Worm (Caenorhabditis elegans) whole organism, L1 larva: ENCODE data around the gene moc-5.

Experiments
- C16A3.4 ChIP-seq: fragments of 150-350 bp; optimal IDR thresholded peaks from 2 replicates; lab custom pipeline; 2014; ENCODE audit warnings: missing biosample characterization, missing genetic modification characterization
- C34B4.2 ChIP-seq: sonication (generic microtip); optimal IDR thresholded peaks from 2 replicates; lab custom pipeline; 2017; ENCODE audit warnings: mild to moderate bottlenecking, missing genetic modification characterization, missing compliant biosample characterization
- F16B12.6 ChIP-seq: fragments of 150-350 bp; optimal IDR thresholded peaks from 2 replicates; lab custom pipeline; 2014; ENCODE audit warnings: missing biosample characterization, missing genetic modification characterization
- Y116A8C.19 ChIP-seq: sonication (generic microtip); optimal IDR thresholded peaks from 2 replicates; lab custom pipeline; 2016; ENCODE audit warnings: missing compliant biosample characterization, missing genetic modification characterization, borderline replicate concordance
- aha-1 ChIP-seq: fragments of 150-350 bp; optimal IDR thresholded peaks from 2 replicates; lab custom pipeline; 2014; ENCODE audit warnings: missing biosample characterization, missing genetic modification characterization
- alr-1 ChIP-seq: fragments of 200-800 bp; sonication (Bioruptor generic); optimal IDR thresholded peaks from 2 replicates; lab custom pipeline; 2018; ENCODE audit warnings: borderline replicate concordance, mild to moderate bottlenecking, missing genetic modification characterization, missing compliant biosample characterization
- aly-2 ChIP-seq: fragments of 150-350 bp; optimal IDR thresholded peaks from 2 replicates; lab custom pipeline; 2014; ENCODE audit warnings: missing biosample characterization, missing genetic modification characterization
- blmp-1 ChIP-seq: fragments of 150-350 bp; optimal IDR thresholded peaks from 2 replicates; lab custom pipeline; 2014; ENCODE audit warnings: missing biosample characterization, missing genetic modification characterization
- ceh-63 ChIP-seq: fragments of 200-800 bp; sonication (Bioruptor generic); optimal IDR thresholded peaks from 2 replicates; lab custom pipeline; 2018; ENCODE audit warnings: mild to moderate bottlenecking, missing genetic modification characterization, missing compliant biosample characterization
- ceh-8 ChIP-seq: fragments of 200-800 bp; sonication (Bioruptor generic); optimal IDR thresholded peaks from 2 replicates; lab custom pipeline; 2018; ENCODE audit warnings: mild to moderate bottlenecking, missing genetic modification characterization, moderate library complexity, missing compliant biosample characterization
- ceh-90 ChIP-seq: sonication (generic microtip); optimal IDR thresholded peaks from 2 replicates; lab custom pipeline; 2016; ENCODE audit warnings: missing genetic modification characterization, missing compliant biosample characterization
- dsc-1 ChIP-seq: sonication (generic microtip); optimal IDR thresholded peaks from 2 replicates; lab custom pipeline; 2016; ENCODE audit warnings: mild to moderate bottlenecking, missing genetic modification characterization, missing compliant biosample characterization
- efl-1 ChIP-seq, 4 experiments: fragments of 150-350 bp; optimal IDR thresholded peaks in 3 of 4; peaks in 1 of 4; 1 replicate in 1 of 4; 2 replicates in 3 of 4; lab custom pipeline; 2014; ENCODE audit warnings: missing biosample characterization in 2 of 4, missing genetic modification characterization in 2 of 4, missing genetic modification reagents in 2 of 4
- efl-3 ChIP-seq: fragments of 200-800 bp; sonication (Bioruptor generic); optimal IDR thresholded peaks from 2 replicates; lab custom pipeline; 2018; ENCODE audit warnings: mild to moderate bottlenecking, missing genetic modification characterization, missing compliant biosample characterization
- egl-13 ChIP-seq: sonication (generic microtip); optimal IDR thresholded peaks from 2 replicates; lab custom pipeline; 2016; ENCODE audit warnings: missing genotype, missing genetic modification reagents, missing genetic modification characterization, missing compliant biosample characterization
- elt-2 ChIP-seq: sonication (generic microtip); optimal IDR thresholded peaks from 2 replicates; lab custom pipeline; 2016; ENCODE audit warnings: missing genetic modification characterization, mild to moderate bottlenecking, inconsistent platforms, missing compliant biosample characterization, missing genetic modification reagents
- elt-3 ChIP-seq, 6 experiments: fragments of 150-350 bp in 1 of 6; sonication (generic microtip); optimal IDR thresholded peaks; 2 replicates each; lab custom pipeline; 2017 to 2018; ENCODE audit warnings: missing biosample characterization in 6 of 6, missing genetic modification characterization in 6 of 6, inconsistent platforms in 1 of 6
- fkh-10 ChIP-seq: sonication (generic microtip); optimal IDR thresholded peaks from 2 replicates; lab custom pipeline; 2017; ENCODE audit warnings: missing biosample characterization, missing genetic modification reagents, missing genetic modification characterization
- fkh-4 ChIP-seq: sonication (generic microtip); optimal IDR thresholded peaks from 2 replicates; lab custom pipeline; 2016; ENCODE audit warnings: missing compliant biosample characterization, missing genetic modification characterization, borderline replicate concordance
- fkh-8 ChIP-seq: sonication (generic microtip); optimal IDR thresholded peaks from 2 replicates; lab custom pipeline; 2016; ENCODE audit warnings: mild to moderate bottlenecking, missing genetic modification characterization, missing compliant biosample characterization
- grh-1 ChIP-seq: fragments of 200-800 bp; sonication (Bioruptor generic); IDR thresholded peaks from 2 replicates; pipeline ENCODE4 v1.3.6; 2022; ENCODE audit warnings: missing genetic modification reagents, missing genetic modification characterization, missing compliant biosample characterization
- hlh-17 ChIP-seq: fragments of 200-800 bp; sonication (Bioruptor generic); optimal IDR thresholded peaks from 2 replicates; lab custom pipeline; 2018; ENCODE audit warnings: missing genetic modification characterization, mild to moderate bottlenecking, missing compliant biosample characterization, moderate library complexity, borderline replicate concordance
- hlh-4 ChIP-seq: sonication (generic microtip); optimal IDR thresholded peaks from 2 replicates; lab custom pipeline; 2016; ENCODE audit warnings: mild to moderate bottlenecking, missing genetic modification characterization, missing compliant biosample characterization
- lin-13 ChIP-seq: fragments of 150-350 bp; optimal IDR thresholded peaks from 2 replicates; lab custom pipeline; 2014; ENCODE audit warnings: missing biosample characterization, missing genetic modification reagents, missing genetic modification characterization
- lin-14 ChIP-seq: fragments of 200-800 bp; sonication (Bioruptor generic); optimal IDR thresholded peaks from 2 replicates; lab custom pipeline; 2018; ENCODE audit warnings: mild to moderate bottlenecking, missing genetic modification characterization, moderate library complexity, missing compliant biosample characterization
- lin-15B ChIP-seq: fragments of 150-350 bp; sonication (generic microtip); optimal IDR thresholded peaks from 3 replicates; lab custom pipeline; 2014; ENCODE audit warnings: missing biosample characterization, missing genetic modification characterization
- lin-35 ChIP-seq, 2 experiments: fragments of 150-350 bp; optimal IDR thresholded peaks; 2 replicates each; lab custom pipeline; 2014; ENCODE audit warnings: missing biosample characterization in 2 of 2, missing genetic modification characterization in 2 of 2, missing genetic modification reagents in 2 of 2
- lir-3 ChIP-seq: sonication (generic microtip); optimal IDR thresholded peaks from 2 replicates; lab custom pipeline; 2016; ENCODE audit warnings: mild to moderate bottlenecking, missing genetic modification characterization, moderate library complexity, missing compliant biosample characterization; ENCODE audit not compliant: poor library complexity
- mdl-1 ChIP-seq, 2 experiments: fragments of 150-350 bp; optimal IDR thresholded peaks; 2 replicates each; lab custom pipeline; 2014 to 2017; ENCODE audit warnings: missing biosample characterization in 2 of 2, missing genetic modification characterization in 2 of 2, inconsistent platforms in 1 of 2
- mef-2 ChIP-seq: fragments of 150-350 bp; optimal IDR thresholded peaks from 2 replicates; lab custom pipeline; 2014; ENCODE audit warnings: missing biosample characterization, missing genetic modification characterization
- nhr-11 ChIP-seq: fragments of 150-350 bp; optimal IDR thresholded peaks from 2 replicates; lab custom pipeline; 2014; ENCODE audit warnings: missing biosample characterization, missing genetic modification characterization
- nhr-12 ChIP-seq: sonication (generic microtip); optimal IDR thresholded peaks from 2 replicates; lab custom pipeline; 2017; ENCODE audit warnings: missing biosample characterization, missing genetic modification characterization
- nhr-19 ChIP-seq: fragments of 200-800 bp; sonication (Bioruptor generic); conservative IDR thresholded peaks from 2 replicates; pipeline ENCODE4 v1.3.6; 2022; ENCODE audit warnings: missing genetic modification characterization, missing compliant biosample characterization
- nhr-20 ChIP-seq: sonication (generic microtip); optimal IDR thresholded peaks from 2 replicates; lab custom pipeline; 2016; ENCODE audit warnings: mild to moderate bottlenecking, missing genetic modification characterization, missing compliant biosample characterization
- nhr-28 ChIP-seq: fragments of 150-350 bp; optimal IDR thresholded peaks from 2 replicates; lab custom pipeline; 2014; ENCODE audit warnings: missing biosample characterization, missing genetic modification characterization
- nhr-47 ChIP-seq: sonication (generic microtip); optimal IDR thresholded peaks from 2 replicates; lab custom pipeline; 2016; ENCODE audit warnings: mild to moderate bottlenecking, missing genetic modification characterization, moderate library complexity, missing compliant biosample characterization
- nhr-71 ChIP-seq: sonication (generic microtip); optimal IDR thresholded peaks from 2 replicates; lab custom pipeline; 2016; ENCODE audit warnings: mild to moderate bottlenecking, missing genetic modification characterization, moderate library complexity, missing compliant biosample characterization
- nhr-85 ChIP-seq: sonication (generic microtip); peaks from one replicate; lab custom pipeline; 2016; ENCODE audit warnings: missing genetic modification characterization, inconsistent platforms, missing compliant biosample characterization
- nhr-90 ChIP-seq: sonication (generic microtip); optimal IDR thresholded peaks from 2 replicates; lab custom pipeline; 2016; ENCODE audit warnings: mild to moderate bottlenecking, missing genetic modification characterization, missing compliant biosample characterization; ENCODE audit not compliant: poor library complexity
- tbx-2 ChIP-seq: sonication (generic microtip); optimal IDR thresholded peaks from 2 replicates; lab custom pipeline; 2016; ENCODE audit warnings: missing genetic modification characterization, missing compliant biosample characterization
- unc-130 ChIP-seq: fragments of 150-350 bp; optimal IDR thresholded peaks from 2 replicates; lab custom pipeline; 2017; ENCODE audit warnings: missing biosample characterization, missing genetic modification characterization, inconsistent platforms
- xbp-1 ChIP-seq: sonication (generic microtip); optimal IDR thresholded peaks from 2 replicates; lab custom pipeline; 2016; ENCODE audit warnings: missing genetic modification characterization, missing compliant biosample characterization
- zag-1 ChIP-seq: fragments of 150-350 bp; optimal IDR thresholded peaks from 2 replicates; lab custom pipeline; 2014; ENCODE audit warnings: missing biosample characterization, missing genetic modification characterization

moc-5 gene

ce11 chrX:9597299-9597698, 31.5 kb upstream of the moc-5 start:
- TF ChIP-seq nhr-28 = no peak
- TF ChIP-seq fkh-4 (tag; lab: Kevin White, UChicago) = peak; percentile 75
- TF ChIP-seq efl-1 (optimal IDR thresholded peaks at IDR 0.05; lab: Kevin White, UChicago) = no peak
- peak in 1 of 2 experiments; percentile 21 for TF ChIP-seq efl-1 (GFP tag; optimal IDR thresholded peaks at IDR 0.05 in 1 of 2; lab: Kevin White, UChicago)
- TF ChIP-seq aly-2 (tag; lab: Kevin White, UChicago) = no peak
- no peak for TF ChIP-seq nhr-71
- peak; percentile 94 for TF ChIP-seq dsc-1
- TF ChIP-seq C16A3.4 (tag; lab: Kevin White, UChicago) = no peak
- TF ChIP-seq, all 84 proteins: peak for 3

DNA sequence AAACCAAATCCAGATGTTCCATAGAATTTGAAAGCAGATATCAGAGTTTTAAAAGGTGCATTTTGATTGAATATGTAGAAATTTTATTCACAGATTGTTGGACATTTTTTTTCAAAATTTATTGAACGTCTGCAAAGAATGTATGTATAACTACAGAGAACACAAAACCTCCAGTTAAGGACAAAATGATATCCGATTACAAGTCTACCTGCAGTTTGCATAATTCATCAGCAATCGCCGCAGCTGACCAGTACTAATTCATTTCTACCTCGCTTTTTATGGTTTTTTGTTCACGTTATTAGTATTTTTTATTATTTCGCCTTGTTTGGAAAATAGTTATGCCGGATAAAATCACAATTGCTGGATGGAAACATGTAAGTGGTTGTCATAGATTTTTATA, 23.3 kb upstream of the moc-5 start, which contains the start of gene del-8:
Gene del-8 (plus strand): TSS at position 301 of the 400 bp plus-strand sequence.
- TF ChIP-seq efl-1 (optimal IDR thresholded peaks at IDR 0.05; lab: Kevin White, UChicago) (no peak), efl-1 (GFP tag; optimal IDR thresholded peaks at IDR 0.05 in 1 of 2; lab: Kevin White, UChicago) (no peak), fkh-8 (tag; lab: Kevin White, UChicago) (no peak), nhr-11 (tag; lab: Kevin White, UChicago) (no peak), fkh-10 (GFP tag; lab: Kevin White, UChicago) (no peak), unc-130 (no peak), lin-13 (no peak), elt-2 (tag; lab: Kevin White, UChicago) (no peak), ceh-8 (no peak), dsc-1 (no peak), zag-1 (no peak), mef-2 (tag; lab: Kevin White, UChicago) (no peak), efl-3 (GFP tag; lab: Kevin White, UChicago) (no peak), nhr-19 (GFP tag; lab: Robert Waterston, UW) (no peak), Y116A8C.19 (no peak)

ce11 chrX:9587642-9588041, 21.9 kb upstream of the moc-5 start, which contains the start of gene gpx-3:
TSS of gene gpx-3 (plus strand) at chrX:9587942.
- TF ChIP-seq ceh-63 (GFP tag; lab: Kevin White, UChicago) (no peak), nhr-47 (tag; lab: Kevin White, UChicago) (no peak), efl-3 (GFP tag; lab: Kevin White, UChicago) (no peak), nhr-11 (tag; lab: Kevin White, UChicago) (no peak), nhr-90 (tag; lab: Kevin White, UChicago) (no peak), nhr-85 (tag; lab: Kevin White, UChicago) (no peak), unc-130 (no peak), lin-15B (tag; lab: Kevin White, UChicago) (no peak), Y116A8C.19 (no peak), hlh-17 (GFP tag; lab: Kevin White, UChicago) (no peak), lir-3 (no peak), nhr-12 (tag; lab: Kevin White, UChicago) (no peak)

DNA sequence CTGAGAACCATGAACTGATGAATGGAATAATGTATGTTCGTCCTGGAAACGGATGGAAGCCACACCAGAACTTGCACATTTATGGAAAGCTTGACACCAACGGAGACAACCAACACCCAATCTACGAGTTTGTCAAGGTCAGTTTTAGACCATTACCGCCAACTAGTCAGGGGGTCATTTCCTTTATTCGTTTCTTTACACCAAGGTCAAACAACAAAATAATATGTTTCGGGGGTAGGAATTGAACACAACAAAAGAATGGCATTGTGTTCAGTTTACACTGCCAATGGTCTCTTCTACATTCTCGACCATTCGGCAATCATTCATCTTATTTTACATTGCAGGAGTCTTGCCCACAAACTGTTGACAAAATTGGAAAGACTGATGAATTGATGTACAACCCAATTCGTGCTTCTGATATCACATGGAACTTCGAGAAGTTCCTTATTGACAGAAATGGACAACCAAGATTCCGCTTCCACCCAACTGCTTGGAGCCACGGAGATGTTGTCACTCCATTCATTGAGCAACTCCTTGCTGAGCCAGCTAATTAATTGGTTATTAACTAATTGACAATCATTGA, 19.9 kb upstream of the moc-5 start:
- TF ChIP-seq nhr-85 (tag; lab: Kevin White, UChicago) = peak; percentile 69
- TF ChIP-seq grh-1 (GFP tag; lab: Robert Waterston, UW) = 0 out of 2 replicates have a peak, but pooled peaks have one; percentile 7
- no peak for TF ChIP-seq nhr-12 (tag; lab: Kevin White, UChicago)

DNA sequence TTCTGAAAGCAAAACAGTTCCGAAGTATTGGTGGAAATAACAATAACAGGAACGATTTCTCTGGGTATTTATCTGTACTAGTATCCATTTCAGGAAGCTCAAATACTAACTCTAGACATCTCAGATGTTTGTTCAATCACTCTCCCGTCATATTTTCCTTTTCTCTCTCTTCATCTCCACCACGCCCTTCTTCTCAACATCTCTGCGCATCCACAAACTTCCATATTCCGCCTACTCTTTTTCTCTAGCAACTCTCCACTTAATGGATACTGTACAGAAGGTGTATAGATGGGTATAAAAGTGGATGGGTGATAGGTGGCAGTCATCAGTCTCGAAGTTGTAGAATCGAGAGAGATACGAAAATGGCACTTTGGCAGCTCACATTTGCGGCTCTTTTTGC, 18.6 kb upstream of the moc-5 start, which contains the start of gene gpx-5:
Gene gpx-5 (plus strand): TSS at position 336 of the 400 bp plus-strand sequence.
- TF ChIP-seq elt-3 (tag; optimal IDR thresholded peaks at IDR 0.05; lab: Kevin White, UChicago) = peak in 2 of 6 experiments; percentile 16 to 40
- no peak for TF ChIP-seq aha-1
- TF ChIP-seq C34B4.2 (tag; lab: Kevin White, UChicago) = no peak
- no peak for TF ChIP-seq xbp-1 (tag; lab: Kevin White, UChicago)
- TF ChIP-seq lin-35 (GFP tag; optimal IDR thresholded peaks at IDR 0.05; lab: Kevin White, UChicago) = peak in 1 of 2 experiments; percentile 46
- no peak for TF ChIP-seq hlh-4 (tag; lab: Kevin White, UChicago)
- TF ChIP-seq Y116A8C.19 = no peak
- no peak for TF ChIP-seq F16B12.6 (tag; lab: Kevin White, UChicago)
- no peak for TF ChIP-seq nhr-47 (tag; lab: Kevin White, UChicago)
- peak; percentile 69 for TF ChIP-seq lin-14 (GFP tag; lab: Kevin White, UChicago)
- peak; percentile 87 for TF ChIP-seq blmp-1 (tag; lab: Kevin White, UChicago)
- TF ChIP-seq mdl-1 (tag; optimal IDR thresholded peaks at IDR 0.05; lab: Kevin White, UChicago) = no peak
- no peak for TF ChIP-seq ceh-90
- no peak for TF ChIP-seq alr-1 (tag; lab: Kevin White, UChicago)
- peak; percentile 57 for TF ChIP-seq nhr-20 (tag; lab: Kevin White, UChicago)
- TF ChIP-seq nhr-19 (GFP tag; lab: Robert Waterston, UW) = no peak
- TF ChIP-seq efl-1 (optimal IDR thresholded peaks at IDR 0.05; lab: Kevin White, UChicago) = peak in 1 of 2 experiments; percentile 30
- TF ChIP-seq efl-1 (GFP tag; optimal IDR thresholded peaks at IDR 0.05 in 1 of 2; lab: Kevin White, UChicago) = no peak
- no peak for TF ChIP-seq egl-13 (tag; lab: Kevin White, UChicago)
- TF ChIP-seq tbx-2 (tag; lab: Kevin White, UChicago) = peak; percentile 24
